Worm (Caenorhabditis elegans) whole organism, L2 larva: ENCODE data around the gene sma-4.

Source experiments
- C34F6.9 ChIP-seq: fragments of 150-350 bp; optimal IDR thresholded peaks from 2 replicates; lab custom pipeline; 2014; ENCODE audit warnings: missing biosample characterization, missing genetic modification characterization
- F13H6.1 ChIP-seq: sonication (generic microtip); optimal IDR thresholded peaks from 2 replicates; lab custom pipeline; 2016; ENCODE audit warnings: missing genetic modification characterization, missing compliant biosample characterization
- R02D3.7 ChIP-seq: fragments of 150-350 bp; optimal IDR thresholded peaks from 2 replicates; lab custom pipeline; 2014; ENCODE audit warnings: missing biosample characterization, missing genetic modification characterization
- Y55F3AM.14 ChIP-seq: fragments of 200-800 bp; sonication (Bioruptor generic); optimal IDR thresholded peaks from 2 replicates; lab custom pipeline; 2018; ENCODE audit warnings: mild to moderate bottlenecking, missing genetic modification characterization, missing compliant biosample characterization
- ZK546.5 ChIP-seq: sonication (generic microtip); optimal IDR thresholded peaks from 2 replicates; lab custom pipeline; 2017; ENCODE audit warnings: missing biosample characterization, missing genetic modification characterization
- alr-1 ChIP-seq: fragments of 150-350 bp; optimal IDR thresholded peaks from 2 replicates; lab custom pipeline; 2014; ENCODE audit warnings: missing biosample characterization, missing genetic modification characterization
- aly-2 ChIP-seq: fragments of 150-350 bp; optimal IDR thresholded peaks from 2 replicates; lab custom pipeline; 2014; ENCODE audit warnings: missing biosample characterization, missing genetic modification characterization
- ama-1 ChIP-seq: fragments of 150-350 bp; optimal IDR thresholded peaks from 2 replicates; lab custom pipeline; 2018; ENCODE audit warnings: inconsistent platforms
- blmp-1 ChIP-seq: sonication (generic microtip); optimal IDR thresholded peaks from 2 replicates; lab custom pipeline; 2017; ENCODE audit warnings: missing genetic modification characterization, mild to moderate bottlenecking, missing compliant biosample characterization, antibody characterized with exemption, moderate library complexity; ENCODE audit not compliant: insufficient read depth
- ceh-16 ChIP-seq: fragments of 150-350 bp; optimal IDR thresholded peaks from 2 replicates; lab custom pipeline; 2014; ENCODE audit warnings: missing biosample characterization, missing genetic modification characterization
- ceh-82 ChIP-seq: fragments of 150-350 bp; optimal IDR thresholded peaks from 2 replicates; lab custom pipeline; 2014; ENCODE audit warnings: missing biosample characterization, missing genetic modification characterization
- crh-2 ChIP-seq: sonication (generic microtip); optimal IDR thresholded peaks from 2 replicates; lab custom pipeline; 2017; ENCODE audit warnings: missing biosample characterization, missing genetic modification characterization
- dmd-4 ChIP-seq: sonication (generic microtip); optimal IDR thresholded peaks from 2 replicates; lab custom pipeline; 2017; ENCODE audit warnings: missing biosample characterization, missing genetic modification characterization
- egl-27 ChIP-seq: sonication (generic microtip); optimal IDR thresholded peaks from 3 replicates; lab custom pipeline; 2017; ENCODE audit warnings: missing biosample characterization, missing genetic modification reagents, missing genetic modification characterization
- elt-1 ChIP-seq: fragments of 150-350 bp; optimal IDR thresholded peaks from 2 replicates; lab custom pipeline; 2014; ENCODE audit warnings: missing biosample characterization, missing genetic modification characterization
- elt-3 ChIP-seq: sonication (generic microtip); optimal IDR thresholded peaks from 2 replicates; lab custom pipeline; 2017; ENCODE audit warnings: missing biosample characterization, missing genetic modification characterization
- fos-1 ChIP-seq: fragments of 150-350 bp; optimal IDR thresholded peaks from 2 replicates; lab custom pipeline; 2014; ENCODE audit warnings: missing biosample characterization, missing genetic modification characterization
- gmeb-1 ChIP-seq: fragments of 150-350 bp; optimal IDR thresholded peaks from 2 replicates; lab custom pipeline; 2014; ENCODE audit warnings: missing biosample characterization, missing genetic modification characterization
- lin-11 ChIP-seq: fragments of 150-350 bp; sonication (generic microtip); optimal IDR thresholded peaks from 2 replicates; lab custom pipeline; 2014; ENCODE audit warnings: missing biosample characterization, missing genetic modification characterization, inconsistent platforms, mixed read lengths
- lin-13 ChIP-seq: fragments of 150-350 bp; optimal IDR thresholded peaks from 2 replicates; lab custom pipeline; 2014; ENCODE audit warnings: missing biosample characterization, missing genetic modification reagents, missing genetic modification characterization
- lin-39 ChIP-seq: fragments of 150-350 bp; optimal IDR thresholded peaks from 2 replicates; lab custom pipeline; 2014; ENCODE audit warnings: missing biosample characterization, missing genetic modification reagents, missing genetic modification characterization
- lsy-2 ChIP-seq, 2 experiments: fragments of 150-350 bp in 1 of 2; sonication (generic microtip) in 1 of 2; optimal IDR thresholded peaks; 2 replicates each; lab custom pipeline; 2014 to 2017; ENCODE audit warnings: missing biosample characterization in 2 of 2, missing genetic modification characterization in 2 of 2
- mab-5 ChIP-seq: fragments of 150-350 bp; optimal IDR thresholded peaks from 2 replicates; lab custom pipeline; 2014; ENCODE audit warnings: missing biosample characterization, missing genetic modification characterization
- mbf-1 ChIP-seq: sonication (generic microtip); optimal IDR thresholded peaks from 2 replicates; lab custom pipeline; 2017; ENCODE audit warnings: missing biosample characterization, missing genetic modification characterization
- mdl-1 ChIP-seq, 2 experiments: fragments of 150-350 bp in 1 of 2; sonication (generic microtip) in 1 of 2; optimal IDR thresholded peaks; 2 replicates each; lab custom pipeline; 2017; ENCODE audit warnings: missing biosample characterization in 2 of 2, missing genetic modification characterization in 2 of 2
- nhr-10 ChIP-seq: sonication (generic microtip); optimal IDR thresholded peaks from 2 replicates; lab custom pipeline; 2017; ENCODE audit warnings: missing biosample characterization, missing genetic modification characterization
- nhr-11 ChIP-seq: fragments of 150-350 bp; optimal IDR thresholded peaks from 2 replicates; lab custom pipeline; 2014; ENCODE audit warnings: missing biosample characterization, missing genetic modification characterization
- nhr-12 ChIP-seq: fragments of 150-350 bp; optimal IDR thresholded peaks from 2 replicates; lab custom pipeline; 2014; ENCODE audit warnings: missing biosample characterization, missing genetic modification characterization
- nhr-129 ChIP-seq: fragments of 150-350 bp; optimal IDR thresholded peaks from 2 replicates; lab custom pipeline; 2014; ENCODE audit warnings: missing biosample characterization, missing genetic modification characterization
- nhr-21 ChIP-seq: fragments of 150-350 bp; optimal IDR thresholded peaks from 2 replicates; lab custom pipeline; 2014; ENCODE audit warnings: missing biosample characterization, missing genetic modification characterization
- nhr-23 ChIP-seq: fragments of 150-350 bp; optimal IDR thresholded peaks from 2 replicates; lab custom pipeline; 2014; ENCODE audit warnings: missing biosample characterization, missing genetic modification reagents, missing genetic modification characterization
- nhr-237 ChIP-seq: fragments of 150-350 bp; optimal IDR thresholded peaks from 2 replicates; lab custom pipeline; 2014; ENCODE audit warnings: missing biosample characterization, missing genetic modification characterization
- nhr-25 ChIP-seq: fragments of 150-350 bp; sonication (generic microtip); optimal IDR thresholded peaks from 3 replicates; lab custom pipeline; 2014; ENCODE audit warnings: missing biosample characterization, missing genetic modification characterization
- nhr-6 ChIP-seq: fragments of 150-350 bp; optimal IDR thresholded peaks from 2 replicates; lab custom pipeline; 2014; ENCODE audit warnings: missing biosample characterization, missing genetic modification characterization
- nhr-77 ChIP-seq: fragments of 150-350 bp; optimal IDR thresholded peaks from 2 replicates; lab custom pipeline; 2014; ENCODE audit warnings: missing biosample characterization, missing genetic modification characterization
- peb-1 ChIP-seq: fragments of 150-350 bp; optimal IDR thresholded peaks from 2 replicates; lab custom pipeline; 2014; ENCODE audit warnings: missing biosample characterization, missing genetic modification characterization
- sem-4 ChIP-seq: fragments of 150-350 bp; optimal IDR thresholded peaks from 2 replicates; lab custom pipeline; 2014; ENCODE audit warnings: missing biosample characterization, missing genetic modification reagents, missing genetic modification characterization
- skn-1 ChIP-seq: sonication (generic microtip); optimal IDR thresholded peaks from 2 replicates; lab custom pipeline; 2017; ENCODE audit warnings: missing biosample characterization, missing genetic modification characterization
- sma-3 ChIP-seq: sonication (generic microtip); optimal IDR thresholded peaks from 2 replicates; lab custom pipeline; 2016; ENCODE audit warnings: missing genetic modification reagents, missing genetic modification characterization, missing compliant biosample characterization
- sma-9 ChIP-seq, 2 experiments: fragments of 150-350 bp in 1 of 2; sonication (generic microtip) in 1 of 2; optimal IDR thresholded peaks; 2 replicates each; lab custom pipeline; 2014 to 2016; ENCODE audit warnings: missing genetic modification characterization in 2 of 2, mild to moderate bottlenecking in 1 of 2, missing biosample characterization in 1 of 2, missing compliant biosample characterization in 1 of 2, missing genetic modification reagents in 1 of 2, moderate library complexity in 1 of 2
- snpc-4 ChIP-seq: fragments of 150-350 bp; optimal IDR thresholded peaks from 2 replicates; lab custom pipeline; 2014; ENCODE audit warnings: missing biosample characterization, missing genetic modification characterization
- unc-39 ChIP-seq: fragments of 150-350 bp; optimal IDR thresholded peaks from 2 replicates; lab custom pipeline; 2014; ENCODE audit warnings: missing biosample characterization, missing genetic modification characterization
- unc-55 ChIP-seq: fragments of 150-350 bp; sonication (generic microtip); optimal IDR thresholded peaks from 3 replicates; lab custom pipeline; 2014; ENCODE audit warnings: missing biosample characterization, missing genetic modification reagents, missing genetic modification characterization
- unc-62 ChIP-seq: fragments of 150-350 bp; optimal IDR thresholded peaks from 2 replicates; lab custom pipeline; 2014; ENCODE audit warnings: missing biosample characterization, missing genetic modification reagents, missing genetic modification characterization
- zag-1 ChIP-seq: fragments of 150-350 bp; optimal IDR thresholded peaks from 2 replicates; lab custom pipeline; 2014; ENCODE audit warnings: missing biosample characterization, missing genetic modification characterization
- ztf-1 ChIP-seq: fragments of 200-800 bp; sonication (Bioruptor generic); conservative IDR thresholded peaks from 2 replicates; pipeline ENCODE4 v1.3.6; 2022; ENCODE audit warnings: missing genetic modification characterization, missing compliant biosample characterization
- ztf-11 ChIP-seq: sonication (generic microtip); optimal IDR thresholded peaks from 2 replicates; lab custom pipeline; 2017; ENCODE audit warnings: missing biosample characterization, missing genetic modification characterization

Gene sma-4

ce11 chrIII:5836816-5837215 lies 20.8 kb downstream of the sma-4 start, which contains the start of gene W04D12.1:
W04D12.1 (plus strand) TSS chrIII:5836926.
- TF ChIP-seq ama-1 (lab: Kevin White, UChicago) (peak; percentile 14), ZK546.5 (tag; lab: Kevin White, UChicago) (no peak), nhr-25 (tag; lab: Kevin White, UChicago) (peak; percentile 2), nhr-12 (tag; lab: Kevin White, UChicago) (no peak), blmp-1 (tag; lab: Kevin White, UChicago) (peak; percentile 3), egl-27 (tag; lab: Kevin White, UChicago) (peak; percentile 23), gmeb-1 (tag; lab: Kevin White, UChicago) (peak; percentile 35), sma-9 (GFP tag; optimal IDR thresholded peaks at IDR 0.05; lab: Kevin White, UChicago) (peak; percentile 17), sma-9 (tag; optimal IDR thresholded peaks at IDR 0.05; lab: Kevin White, UChicago) (no peak), C34F6.9 (tag; lab: Kevin White, UChicago) (peak; percentile 18), nhr-6 (tag; lab: Kevin White, UChicago) (no peak), snpc-4 (tag; lab: Kevin White, UChicago) (no peak), elt-3 (tag; lab: Kevin White, UChicago) (no peak), mbf-1 (tag; lab: Kevin White, UChicago) (no peak)
- TF ChIP-seq, all 48 proteins: peak for 7

- TF ChIP-seq ztf-1 (GFP tag; lab: Robert Waterston, UW) = no peak
- peak; percentile 72 for TF ChIP-seq egl-27 (tag; lab: Kevin White, UChicago)
- TF ChIP-seq alr-1 (tag; lab: Kevin White, UChicago) = no peak
- no peak for TF ChIP-seq ztf-11
- TF ChIP-seq F13H6.1 = peak; percentile 69
- TF ChIP-seq zag-1 (tag; lab: Kevin White, UChicago) = no peak
- peak in 1 of 2 experiments; percentile 58 for TF ChIP-seq lsy-2 (tag; optimal IDR thresholded peaks at IDR 0.05; lab: Kevin White, UChicago)
- TF ChIP-seq aly-2 (tag; lab: Kevin White, UChicago) = no peak
- peak; percentile 73 for TF ChIP-seq nhr-21 (tag; lab: Kevin White, UChicago)
- TF ChIP-seq nhr-12 (tag; lab: Kevin White, UChicago) = no peak
- no peak for TF ChIP-seq nhr-237
- TF ChIP-seq sma-3 (GFP tag; lab: Kevin White, UChicago) = peak; percentile 71
- no peak for TF ChIP-seq lin-13 (GFP tag; lab: Kevin White, UChicago)
- TF ChIP-seq ceh-82 = no peak
- TF ChIP-seq snpc-4 (tag; lab: Kevin White, UChicago) = no peak
- peak; percentile 96 for TF ChIP-seq elt-1 (tag; lab: Kevin White, UChicago)
- TF ChIP-seq Y55F3AM.14 = no peak
- TF ChIP-seq blmp-1 (tag; lab: Kevin White, UChicago) = peak; percentile 36
- TF ChIP-seq mdl-1 (tag; optimal IDR thresholded peaks at IDR 0.05; lab: Kevin White, UChicago) = peak; percentile 60 to 72
- TF ChIP-seq fos-1 (tag; lab: Kevin White, UChicago) = peak; percentile 95
- no peak for TF ChIP-seq nhr-11
- peak; percentile 53 for TF ChIP-seq gmeb-1 (tag; lab: Kevin White, UChicago)
- TF ChIP-seq ceh-16 (tag; lab: Kevin White, UChicago) = peak; percentile 9
- no peak for TF ChIP-seq nhr-77 (tag; lab: Kevin White, UChicago)
- TF ChIP-seq dmd-4 = no peak
- no peak for TF ChIP-seq unc-62
- no peak for TF ChIP-seq nhr-23 (tag; lab: Kevin White, UChicago)
- TF ChIP-seq sem-4 (tag; lab: Kevin White, UChicago) = no peak
- no peak for TF ChIP-seq mab-5 (tag; lab: Kevin White, UChicago)
- no peak for TF ChIP-seq unc-39 (tag; lab: Kevin White, UChicago)
- no peak for TF ChIP-seq unc-55 (GFP tag; lab: Kevin White, UChicago)
- no peak for TF ChIP-seq nhr-10
- no peak for TF ChIP-seq lin-11 (tag; lab: Kevin White, UChicago)
- TF ChIP-seq nhr-25 (tag; lab: Kevin White, UChicago) = peak; percentile 54
- no peak for TF ChIP-seq mbf-1 (tag; lab: Kevin White, UChicago)
- TF ChIP-seq peb-1 (tag; lab: Kevin White, UChicago) = no peak
- TF ChIP-seq skn-1 (tag; lab: Kevin White, UChicago) = no peak
- peak; percentile 89 for TF ChIP-seq sma-9 (GFP tag; optimal IDR thresholded peaks at IDR 0.05; lab: Kevin White, UChicago)
- TF ChIP-seq sma-9 (tag; optimal IDR thresholded peaks at IDR 0.05; lab: Kevin White, UChicago) = no peak
- no peak for TF ChIP-seq ZK546.5 (tag; lab: Kevin White, UChicago)
- no peak for TF ChIP-seq elt-3 (tag; lab: Kevin White, UChicago)
- TF ChIP-seq ama-1 (lab: Kevin White, UChicago) = peak; percentile 73
- TF ChIP-seq C34F6.9 (tag; lab: Kevin White, UChicago) = no peak
- peak; percentile 62 for TF ChIP-seq nhr-129 (tag; lab: Kevin White, UChicago)
- TF ChIP-seq R02D3.7 (tag; lab: Kevin White, UChicago) = no peak
- TF ChIP-seq crh-2 (tag; lab: Kevin White, UChicago) = peak; percentile 92
- TF ChIP-seq nhr-6 (tag; lab: Kevin White, UChicago) = no peak
- TF ChIP-seq lin-39 = no peak
These were observed 22.4 kb downstream of the sma-4 start for ce11 chrIII:5838159-5839046.
